Worm (Caenorhabditis elegans): ENCODE results near the gene AH10.4.

DNA sequence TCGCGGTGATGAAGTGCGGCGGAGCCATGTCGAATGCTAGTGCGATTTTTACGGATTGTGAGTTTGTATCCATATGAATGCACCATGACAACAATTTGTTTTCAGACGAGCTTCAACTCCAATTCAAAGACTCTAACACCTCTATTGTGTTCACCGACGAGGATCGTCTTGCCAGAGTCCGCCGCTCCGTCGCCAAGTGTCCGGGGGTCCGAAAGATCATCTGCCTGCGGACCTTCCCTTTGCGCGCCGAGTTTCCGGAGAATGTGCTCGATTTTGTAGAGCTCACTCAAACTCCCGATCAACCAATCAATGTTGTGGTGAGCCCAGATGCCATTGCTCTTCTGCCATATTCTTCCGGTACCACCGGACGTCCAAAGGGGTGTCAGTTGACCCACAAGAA lies 9.4 kb upstream of the AH10.4 start:
- TF ChIP-seq W03F9.2 (tag; optimal IDR thresholded peaks at IDR 0.05) (no peak), him-1 (tag; optimal IDR thresholded peaks at IDR 0.05) (no peak), dao-5 (tag; optimal IDR thresholded peaks at IDR 0.05) (no peak)
